Fruit fly (Drosophila melanogaster) Kc167 (cell line): ENCODE results near the gene CG31191.

Source experiments
- Myc ChIP-seq: fragments of >200 bp; optimal IDR thresholded peaks from 2 replicates; lab custom pipeline; 2017; ENCODE audit warnings: missing external identifiers
- Sin3A ChIP-seq: fragments of >200 bp; optimal IDR thresholded peaks from 2 replicates; lab custom pipeline; 2018; ENCODE audit warnings: missing external identifiers
- h ChIP-seq: fragments of >200 bp; optimal IDR thresholded peaks from 3 replicates; lab custom pipeline; 2018; ENCODE audit warnings: missing external identifiers
- insv ChIP-seq: fragments of >200 bp; optimal IDR thresholded peaks from 3 replicates; lab custom pipeline; 2018; ENCODE audit warnings: missing external identifiers
- psq ChIP-seq: fragments of >200 bp; optimal IDR thresholded peaks from 2 replicates; lab custom pipeline; 2017; ENCODE audit warnings: missing external identifiers
- ttk ChIP-seq: sonication (Bioruptor generic); optimal IDR thresholded peaks from 2 replicates; lab custom pipeline; 2017; ENCODE audit warnings: missing external identifiers

Gene CG31191

dm6 chr3R:20958599-20959150 is 13.3 kb upstream of the CG31191 start:
- TF ChIP-seq ttk (lab: Kevin White, UChicago) (no peak), insv (lab: Kevin White, UChicago) (no peak), psq (lab: Kevin White, UChicago) (no peak), Myc (lab: Kevin White, UChicago) (no peak), h (lab: Kevin White, UChicago) (no peak), Sin3A (no peak)

dm6 chr3R:20956875-20957874 is 11.8 kb upstream of the CG31191 start:
- no peak for TF ChIP-seq h (lab: Kevin White, UChicago)
- TF ChIP-seq Myc (lab: Kevin White, UChicago), result no peak
- no peak for TF ChIP-seq psq (lab: Kevin White, UChicago)
- no peak for TF ChIP-seq insv (lab: Kevin White, UChicago)
- no peak for TF ChIP-seq Sin3A

- no peak for TF ChIP-seq psq (lab: Kevin White, UChicago)
- no peak for TF ChIP-seq insv (lab: Kevin White, UChicago)
- TF ChIP-seq h (lab: Kevin White, UChicago), result no peak
- no peak for TF ChIP-seq Sin3A
- no peak for TF ChIP-seq Myc (lab: Kevin White, UChicago)
- TF ChIP-seq ttk (lab: Kevin White, UChicago), result no peak
Measured at dm6 chr3R:20955932-20956636, 10.8 kb upstream of the CG31191 start.

dm6 chr3R:20955119-20955518 is 9.8 kb upstream of the CG31191 start:
- TF ChIP-seq Myc (lab: Kevin White, UChicago) (no peak), h (lab: Kevin White, UChicago) (no peak), ttk (lab: Kevin White, UChicago) (no peak), psq (lab: Kevin White, UChicago) (no peak), insv (lab: Kevin White, UChicago) (no peak), Sin3A (no peak)

DNA sequence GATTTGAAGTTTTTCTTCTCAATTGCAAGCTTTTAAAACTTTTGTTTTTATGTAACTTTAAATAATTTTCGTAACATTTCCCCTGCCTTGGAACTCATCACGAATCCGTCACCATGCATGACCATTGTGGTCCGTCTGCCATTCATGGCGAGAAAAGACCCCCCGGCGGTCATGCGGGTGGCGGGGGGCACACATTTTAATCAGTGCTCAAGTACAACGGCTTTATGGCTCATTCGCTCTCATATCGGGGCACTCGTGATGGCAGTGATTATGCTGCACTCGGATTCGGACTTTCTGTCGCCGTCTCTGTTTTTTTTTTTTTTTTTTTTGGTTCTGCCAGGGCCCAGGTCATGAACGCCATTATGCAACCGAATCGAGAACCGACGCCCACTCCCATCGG is 9.2 kb upstream of the CG31191 start:
- TF ChIP-seq insv (lab: Kevin White, UChicago) (no peak), ttk (lab: Kevin White, UChicago) (no peak), psq (lab: Kevin White, UChicago) (no peak), Sin3A (no peak), h (lab: Kevin White, UChicago) (no peak), Myc (lab: Kevin White, UChicago) (no peak)

- TF ChIP-seq Sin3A, result no peak
- no peak for TF ChIP-seq Myc (lab: Kevin White, UChicago)
- no peak for TF ChIP-seq insv (lab: Kevin White, UChicago)
- no peak for TF ChIP-seq ttk (lab: Kevin White, UChicago)
- TF ChIP-seq psq (lab: Kevin White, UChicago), result no peak
- no peak for TF ChIP-seq h (lab: Kevin White, UChicago)
Measured at dm6 chr3R:20952423-20953013, 7.2 kb upstream of the CG31191 start.

DNA sequence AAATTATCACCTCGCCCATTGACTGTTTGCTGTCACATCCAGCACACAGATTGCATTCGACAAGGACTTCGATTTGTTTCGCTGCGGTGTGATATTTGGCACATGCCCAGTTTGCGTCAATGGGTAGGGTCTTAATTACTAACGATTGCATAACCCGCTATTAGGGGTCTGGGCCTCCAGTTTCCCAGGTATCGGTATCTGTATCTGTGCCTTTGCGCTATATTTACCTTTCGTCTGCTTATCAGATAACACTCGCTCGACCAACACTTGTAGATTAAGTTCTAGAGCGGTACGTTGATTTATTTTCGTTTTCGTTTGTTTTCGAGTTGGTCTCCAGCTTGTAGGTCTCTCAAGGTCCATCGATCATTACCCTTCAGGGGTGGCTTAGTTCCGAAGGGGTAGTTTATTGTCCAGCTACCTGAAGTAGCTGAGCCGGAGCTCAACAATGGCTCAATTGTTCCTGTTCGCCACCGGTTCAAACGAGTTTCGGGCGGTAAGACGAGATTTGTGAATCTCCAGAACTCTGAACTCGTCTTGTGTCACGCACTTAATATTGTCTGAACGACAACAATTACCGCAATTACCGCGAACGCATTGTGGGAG is 6.1 kb upstream of the CG31191 start:
- TF ChIP-seq Myc (lab: Kevin White, UChicago), result no peak
- no peak for TF ChIP-seq h (lab: Kevin White, UChicago)
- TF ChIP-seq ttk (lab: Kevin White, UChicago), result no peak
- no peak for TF ChIP-seq psq (lab: Kevin White, UChicago)
- no peak for TF ChIP-seq insv (lab: Kevin White, UChicago)
- no peak for TF ChIP-seq Sin3A

DNA sequence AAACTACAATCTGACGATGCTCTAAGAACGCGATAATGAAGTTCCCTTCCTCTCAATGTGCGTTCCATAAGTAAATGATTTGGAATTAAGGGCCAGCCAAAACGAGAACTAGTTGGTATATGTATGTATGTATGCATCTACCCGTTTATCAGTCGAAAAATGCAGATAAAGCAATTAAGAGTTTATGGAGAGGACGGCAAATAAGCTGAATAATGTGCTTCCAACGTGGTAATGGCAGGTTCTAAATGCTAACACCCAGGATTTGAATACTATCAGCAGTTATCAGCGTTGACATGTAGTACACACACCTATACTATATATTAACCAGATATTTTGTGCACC is 5.3 kb upstream of the CG31191 start:
- TF ChIP-seq Sin3A (no peak), h (lab: Kevin White, UChicago) (no peak), psq (lab: Kevin White, UChicago) (no peak), insv (lab: Kevin White, UChicago) (no peak), ttk (lab: Kevin White, UChicago) (no peak), Myc (lab: Kevin White, UChicago) (no peak)

DNA sequence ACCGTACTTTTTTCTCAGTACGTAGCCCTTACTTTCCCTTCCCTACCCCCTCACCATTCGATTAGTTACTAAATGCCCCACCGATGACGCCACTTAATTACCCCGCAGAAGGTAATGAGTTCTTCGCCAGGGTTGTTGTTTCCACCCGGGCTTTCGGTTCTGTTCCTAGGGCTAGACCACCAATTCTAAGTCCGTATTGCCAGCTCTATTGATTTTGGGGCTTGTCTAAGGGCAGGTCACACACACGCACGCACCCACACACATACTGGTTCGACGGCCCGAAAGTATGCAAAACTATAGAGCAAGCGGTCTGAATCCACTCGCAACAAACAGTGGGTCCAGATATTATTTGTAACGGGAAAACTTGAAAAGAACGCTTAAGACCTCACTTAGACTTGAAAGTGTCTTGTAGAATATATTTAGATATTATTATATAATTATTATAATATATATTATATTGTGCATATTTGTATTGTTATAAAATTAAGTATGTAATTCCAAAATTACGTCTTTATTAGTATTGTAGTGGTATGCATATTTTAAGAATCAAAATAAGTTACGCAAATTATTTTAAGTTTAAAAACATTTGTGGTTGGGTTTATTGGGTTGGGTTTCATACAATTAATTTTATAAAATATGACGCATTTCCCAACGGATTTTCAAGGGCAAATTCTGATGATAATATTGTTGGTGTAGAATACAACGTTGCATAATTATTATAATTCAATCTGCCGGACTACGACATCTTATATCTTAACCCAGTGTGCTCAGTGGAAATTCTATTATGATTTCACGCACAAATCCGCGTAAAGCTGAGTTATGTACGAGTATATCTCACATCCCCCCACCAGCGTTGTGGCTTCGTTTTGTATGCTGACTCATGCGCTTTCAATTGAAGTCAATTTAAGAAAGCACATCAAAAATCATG is 4.7 kb upstream of the CG31191 start:
- TF ChIP-seq insv (lab: Kevin White, UChicago) (no peak), ttk (lab: Kevin White, UChicago) (no peak), Myc (lab: Kevin White, UChicago) (no peak), psq (lab: Kevin White, UChicago) (no peak), Sin3A (no peak), h (lab: Kevin White, UChicago) (no peak)
